Fruit fly (Drosophila melanogaster) whole organism, embryonic: ENCODE measurements around the gene dod.

Experiments
- CG10267 ChIP-seq: fragments of 200-800 bp; sonication (Bioruptor generic); optimal IDR thresholded peaks from 2 replicates; lab custom pipeline; 2018; ENCODE audit warnings: missing biosample characterization, mild to moderate bottlenecking, missing genetic modification characterization, moderate library complexity
- CG10431 ChIP-seq: fragments of 200-800 bp; sonication (Bioruptor generic); optimal IDR thresholded peaks from 3 replicates; lab custom pipeline; 2018; ENCODE audit warnings: missing biosample characterization, mild to moderate bottlenecking, missing genetic modification characterization
- CG13123 ChIP-seq: fragments of 200-800 bp; sonication (Bioruptor generic); optimal IDR thresholded peaks from 2 replicates; lab custom pipeline; 2016; ENCODE audit warnings: missing biosample characterization, missing genetic modification characterization
- CG13287 ChIP-seq: fragments of 200-800 bp; sonication (Bioruptor generic); IDR thresholded peaks from 2 replicates; pipeline ENCODE4 v1.3.6; 2022; ENCODE audit warnings: missing biosample characterization, missing genetic modification characterization; ENCODE audit not compliant: partially characterized antibody
- CG18262 ChIP-seq: fragments of 200-800 bp; optimal IDR thresholded peaks from 3 replicates; lab custom pipeline; 2019; ENCODE audit warnings: missing biosample characterization, mild to moderate bottlenecking, missing genetic modification characterization, moderate library complexity
- CG18619 ChIP-seq: fragments of 200-800 bp; sonication (Bioruptor generic); optimal IDR thresholded peaks from 3 replicates; lab custom pipeline; 2017; ENCODE audit warnings: missing biosample characterization, mild to moderate bottlenecking, missing genetic modification characterization
- CG2202 ChIP-seq: fragments of 200-800 bp; sonication (Bioruptor generic); optimal IDR thresholded peaks from 2 replicates; lab custom pipeline; 2018; ENCODE audit warnings: missing biosample characterization, mild to moderate bottlenecking, missing genetic modification characterization
- CG3995 ChIP-seq: fragments of 200-800 bp; sonication (Bioruptor generic); optimal IDR thresholded peaks from 3 replicates; lab custom pipeline; 2016; ENCODE audit warnings: missing biosample characterization, missing genetic modification characterization
- CG4282 ChIP-seq: fragments of 200-800 bp; sonication (Bioruptor generic); optimal IDR thresholded peaks from 2 replicates; lab custom pipeline; 2016; ENCODE audit warnings: missing biosample characterization, missing genetic modification characterization
- CG4360 ChIP-seq: fragments of 200-800 bp; sonication (Bioruptor generic); IDR thresholded peaks from 2 replicates; pipeline ENCODE4 v1.3.6; 2022; ENCODE audit warnings: missing biosample characterization, missing genetic modification characterization
- CG4707 ChIP-seq: fragments of 200-800 bp; sonication (Bioruptor generic); optimal IDR thresholded peaks from 2 replicates; lab custom pipeline; 2018; ENCODE audit warnings: missing biosample characterization, mild to moderate bottlenecking, missing genetic modification characterization, moderate library complexity
- CG6254 ChIP-seq: fragments of 200-800 bp; sonication (Bioruptor generic); optimal IDR thresholded peaks from 3 replicates; lab custom pipeline; 2017; ENCODE audit warnings: mild to moderate bottlenecking, missing biosample characterization, missing genetic modification reagents, missing genetic modification characterization
- CG7271 ChIP-seq: fragments of 200-800 bp; sonication (Bioruptor generic); optimal IDR thresholded peaks from 2 replicates; lab custom pipeline; 2018; ENCODE audit warnings: missing biosample characterization, mild to moderate bottlenecking, missing genetic modification characterization, moderate library complexity
- CG7372 ChIP-seq: fragments of 200-800 bp; sonication (Bioruptor generic); IDR thresholded peaks from 2 replicates; pipeline ENCODE4 v1.3.6; 2022; ENCODE audit warnings: missing biosample characterization, missing genetic modification characterization
- Dbx ChIP-seq: fragments of 200-800 bp; sonication (Bioruptor generic); IDR thresholded peaks from 3 replicates; pipeline ENCODE4 v1.3.6; 2022; ENCODE audit warnings: missing biosample characterization, missing genetic modification characterization
- Dfd ChIP-seq, 2 experiments: fragments of >200 bp; optimal IDR thresholded peaks; 2 replicates each; lab custom pipeline; 2017; ENCODE audit warnings: missing biosample characterization in 2 of 2, missing genetic modification characterization in 2 of 2
- Dip3 ChIP-seq: fragments of 200-800 bp; sonication (Bioruptor generic); optimal IDR thresholded peaks from 3 replicates; lab custom pipeline; 2016; ENCODE audit warnings: missing biosample characterization, missing genetic modification characterization
- Fer2 ChIP-seq: fragments of 200-800 bp; sonication (Bioruptor generic); optimal IDR thresholded peaks from 2 replicates; lab custom pipeline; 2018; ENCODE audit warnings: missing biosample characterization, mild to moderate bottlenecking, missing genetic modification characterization, moderate library complexity
- Gug ChIP-seq: fragments of 200-800 bp; sonication (Bioruptor generic); IDR thresholded peaks from 4 replicates; pipeline ENCODE4 v1.3.6; 2022; ENCODE audit warnings: missing biosample characterization, missing genetic modification characterization
- HHEX ChIP-seq: fragments of 200-800 bp; sonication (Bioruptor generic); optimal IDR thresholded peaks from 3 replicates; lab custom pipeline; 2017; ENCODE audit warnings: missing biosample characterization, mild to moderate bottlenecking, missing genetic modification characterization, missing genetic modification reagents
- HLH3B ChIP-seq: fragments of 200-800 bp; sonication (Bioruptor generic); IDR thresholded peaks from 2 replicates; pipeline ENCODE4 v1.3.6; 2022; ENCODE audit warnings: missing biosample characterization, missing genetic modification characterization
- Hey ChIP-seq: fragments of 200-800 bp; sonication (Bioruptor generic); optimal IDR thresholded peaks from 3 replicates; lab custom pipeline; 2018; ENCODE audit warnings: missing biosample characterization, mild to moderate bottlenecking, missing genetic modification characterization
- Hr39 ChIP-seq: fragments of >200 bp; optimal IDR thresholded peaks from 2 replicates; lab custom pipeline; 2017
- Hsf ChIP-seq: fragments of 200-800 bp; sonication (Bioruptor generic); optimal IDR thresholded peaks from 3 replicates; lab custom pipeline; 2016; ENCODE audit warnings: missing biosample characterization, missing genetic modification characterization
- MESR4 ChIP-seq: fragments of 200-800 bp; sonication (Bioruptor generic); optimal IDR thresholded peaks from 2 replicates; lab custom pipeline; 2018; ENCODE audit warnings: missing biosample characterization, mild to moderate bottlenecking, missing genetic modification characterization, moderate library complexity
- Max ChIP-seq: fragments of 200-800 bp; sonication (Bioruptor generic); optimal IDR thresholded peaks from 2 replicates; lab custom pipeline; 2016; ENCODE audit warnings: missing biosample characterization, mild to moderate bottlenecking, missing genetic modification characterization
- Tbp ChIP-seq: fragments of >200 bp; optimal IDR thresholded peaks from 2 replicates; lab custom pipeline; 2018; ENCODE audit warnings: missing biosample characterization, missing genetic modification characterization
- cas ChIP-seq: fragments of 200-800 bp; sonication (Bioruptor generic); IDR thresholded peaks from 2 replicates; pipeline ENCODE4 v1.3.6; 2022; ENCODE audit warnings: missing biosample characterization, missing genetic modification characterization
- chn ChIP-seq: fragments of 200-800 bp; sonication (Bioruptor generic); optimal IDR thresholded peaks from 2 replicates; lab custom pipeline; 2016; ENCODE audit warnings: missing biosample characterization, missing genetic modification characterization
- crol ChIP-seq: fragments of 200-800 bp; sonication (Bioruptor generic); IDR thresholded peaks from 2 replicates; pipeline ENCODE4 v1.3.6; 2022; ENCODE audit warnings: missing biosample characterization, missing genetic modification characterization
- dysf ChIP-seq: fragments of 200-800 bp; sonication (Bioruptor generic); IDR thresholded peaks from 3 replicates; pipeline ENCODE4 v1.3.6; 2022; ENCODE audit warnings: missing biosample characterization, missing genetic modification characterization
- fd3F ChIP-seq: fragments of 200-800 bp; sonication (Bioruptor generic); optimal IDR thresholded peaks from 2 replicates; lab custom pipeline; 2018; ENCODE audit warnings: missing biosample characterization, mild to moderate bottlenecking, missing genetic modification characterization, moderate library complexity
- gcm ChIP-seq: fragments of 200-800 bp; sonication (Bioruptor generic); optimal IDR thresholded peaks from 2 replicates; lab custom pipeline; 2019; ENCODE audit warnings: missing biosample characterization, mild to moderate bottlenecking, missing genetic modification characterization, moderate library complexity
- gem ChIP-seq: fragments of 200-800 bp; sonication (Bioruptor generic); optimal IDR thresholded peaks from 2 replicates; lab custom pipeline; 2019; ENCODE audit warnings: missing biosample characterization, mild to moderate bottlenecking, missing genetic modification characterization, moderate library complexity
- gro ChIP-seq: fragments of 200-800 bp; sonication (Bioruptor generic); optimal IDR thresholded peaks from 2 replicates; lab custom pipeline; 2016; ENCODE audit warnings: missing biosample characterization, missing genetic modification characterization
- hb ChIP-seq: fragments of 200-800 bp; sonication (Bioruptor generic); IDR thresholded peaks from 3 replicates; pipeline ENCODE4 v1.3.6; 2022; ENCODE audit warnings: missing biosample characterization, missing genetic modification characterization; ENCODE audit not compliant: partially characterized antibody
- kay ChIP-seq: fragments of 200-800 bp; sonication (Bioruptor generic); optimal IDR thresholded peaks from 2 replicates; lab custom pipeline; 2016; ENCODE audit warnings: missing biosample characterization, missing genetic modification characterization
- klu ChIP-seq: fragments of 200-800 bp; sonication (Bioruptor generic); IDR thresholded peaks from 2 replicates; pipeline ENCODE4 v1.3.6; 2022; ENCODE audit warnings: missing biosample characterization, missing genetic modification characterization
- lab ChIP-seq: fragments of 200-800 bp; sonication (Bioruptor generic); optimal IDR thresholded peaks from 3 replicates; lab custom pipeline; 2017; ENCODE audit warnings: missing biosample characterization, missing genetic modification characterization, mild to moderate bottlenecking, moderate library complexity, missing genetic modification reagents
- maf-S ChIP-seq: fragments of 200-800 bp; sonication (Bioruptor generic); optimal IDR thresholded peaks from 2 replicates; lab custom pipeline; 2016; ENCODE audit warnings: missing biosample characterization, missing genetic modification characterization
- oc ChIP-seq: fragments of 200-800 bp; sonication (Bioruptor generic); optimal IDR thresholded peaks from 2 replicates; lab custom pipeline; 2018; ENCODE audit warnings: missing biosample characterization, mild to moderate bottlenecking, missing genetic modification characterization, moderate library complexity
- prd ChIP-seq, 3 experiments: fragments of >200 bp in 2 of 3; fragments of 200-800 bp in 1 of 3; sonication (Bioruptor generic) in 1 of 3; optimal IDR thresholded peaks in 2 of 3; IDR thresholded peaks in 1 of 3; 2 replicates in 2 of 3; 3 replicates in 1 of 3; pipeline versions ENCODE4 v1.3.6 to Lab custom; 2017 to 2022; ENCODE audit warnings: missing biosample characterization in 1 of 3, missing genetic modification characterization in 1 of 3
- psq ChIP-seq: fragments of 200-800 bp; sonication (Bioruptor generic); optimal IDR thresholded peaks from 2 replicates; lab custom pipeline; 2017; ENCODE audit warnings: missing biosample characterization, missing genetic modification characterization
- run ChIP-seq: fragments of 200-800 bp; sonication (Bioruptor generic); optimal IDR thresholded peaks from 3 replicates; lab custom pipeline; 2018; ENCODE audit warnings: missing biosample characterization, mild to moderate bottlenecking, missing genetic modification characterization
- sug ChIP-seq: fragments of 200-800 bp; optimal IDR thresholded peaks from 2 replicates; lab custom pipeline; 2019; ENCODE audit warnings: missing biosample characterization, mild to moderate bottlenecking, missing genetic modification characterization, moderate library complexity
- ttk ChIP-seq: fragments of 200-800 bp; sonication (Bioruptor generic); IDR thresholded peaks from 2 replicates; pipeline ENCODE4 v2.1.2; 2022; ENCODE audit warnings: missing biosample characterization, missing genetic modification characterization
- unc-4 ChIP-seq: fragments of 200-800 bp; sonication (Bioruptor generic); IDR thresholded peaks from 2 replicates; pipeline ENCODE4 v1.3.6; 2022; ENCODE audit warnings: missing biosample characterization, missing genetic modification characterization; ENCODE audit not compliant: partially characterized antibody
- vvl ChIP-seq: fragments of 200-800 bp; sonication (Bioruptor generic); IDR thresholded peaks from 2 replicates; pipeline ENCODE4 v1.3.6; 2022; ENCODE audit warnings: missing biosample characterization, missing genetic modification characterization
- zen2 ChIP-seq: fragments of 200-800 bp; sonication (Bioruptor generic); IDR thresholded peaks from 3 replicates; pipeline ENCODE4 v1.3.6; 2022; ENCODE audit warnings: missing biosample characterization, missing genetic modification characterization; ENCODE audit not compliant: partially characterized antibody

dod gene

dm6 chrX:21322289-21322981, 22.7 kb upstream of the dod start (continued):
- TF ChIP-seq Tbp (no peak), vvl (GFP tag; lab: Robert Waterston, UW) (peak; percentile 46), hb (GFP tag; lab: Robert Waterston, UW) (no peak), CG10431 (no peak), Hsf (GFP tag; lab: Kevin White, UChicago) (no peak), crol (GFP tag; lab: Robert Waterston, UW) (peak; percentile 43), sug (peak; percentile 78), Dfd (GFP tag; optimal IDR thresholded peaks at IDR 0.05; lab: Kevin White, UChicago) (no peak), CG4282 (GFP tag; lab: Kevin White, UChicago) (no peak), HHEX (GFP tag; lab: Kevin White, UChicago) (peak; percentile 65), CG10267 (tag; lab: Kevin White, UChicago) (peak; percentile 56), CG7372 (peak; percentile 50; the same call in 1 of the 2 replicates), prd (optimal IDR thresholded peaks at IDR 0.05; lab: Kevin White, UChicago) (no peak), prd (GFP tag; IDR thresholded peaks at IDR 0.05; lab: Robert Waterston, UW) (peak; percentile 45; the same call in 1 of the 3 replicates), HLH3B (GFP tag; lab: Robert Waterston, UW) (0 out of 2 replicates have a peak, but pooled peaks have one; percentile 5), cas (GFP tag; lab: Robert Waterston, UW) (no peak), CG18262 (tag; lab: Kevin White, UChicago) (peak; percentile 74), klu (GFP tag; lab: Robert Waterston, UW) (0 out of 2 replicates have a peak, but pooled peaks have one; percentile 36), Max (GFP tag; lab: Kevin White, UChicago) (peak; percentile 31), gcm (GFP tag; lab: Kevin White, UChicago) (no peak), Dip3 (GFP tag; lab: Kevin White, UChicago) (peak; percentile 24), kay (GFP tag; lab: Kevin White, UChicago) (no peak), CG3995 (GFP tag; lab: Kevin White, UChicago) (peak; percentile 17), gem (peak; percentile 4), MESR4 (GFP tag; lab: Kevin White, UChicago) (no peak), lab (GFP tag; lab: Kevin White, UChicago) (peak; percentile 71), zen2 (GFP tag; lab: Robert Waterston, UW) (no peak), CG4707 (GFP tag; lab: Kevin White, UChicago) (no peak), unc-4 (no peak), CG13287 (GFP tag; lab: Robert Waterston, UW) (no peak), maf-S (no peak), Fer2 (tag; lab: Kevin White, UChicago) (peak; percentile 44), chn (GFP tag; lab: Kevin White, UChicago) (no peak), ttk (peak; percentile 33; the same call in 1 of the 2 replicates), Hey (tag; lab: Kevin White, UChicago) (no peak), oc (tag; lab: Kevin White, UChicago) (no peak), gro (no peak), CG6254 (GFP tag; lab: Kevin White, UChicago) (no peak), psq (GFP tag; lab: Kevin White, UChicago) (no peak), Dbx (GFP tag; lab: Robert Waterston, UW) (0 out of 3 replicates have a peak, but pooled peaks have one; percentile 48), CG18619 (GFP tag; lab: Kevin White, UChicago) (no peak), Gug (GFP tag; lab: Robert Waterston, UW) (no peak), CG2202 (tag; lab: Kevin White, UChicago) (no peak), Hr39 (lab: Kevin White, UChicago) (no peak), CG7271 (tag; lab: Kevin White, UChicago) (no peak), CG4360 (no peak), dysf (GFP tag; lab: Robert Waterston, UW) (peak; percentile 73; the same call in 2 of the 3 replicates), fd3F (GFP tag; lab: Kevin White, UChicago) (no peak), run (tag; lab: Kevin White, UChicago) (no peak), CG13123 (GFP tag; lab: Kevin White, UChicago) (no peak)
